Fruit fly (Drosophila melanogaster) whole organism, embryonic: ENCODE data around the gene Pex14.

Source experiments
- CG10267 ChIP-seq: fragments of 200-800 bp; sonication (Bioruptor generic); optimal IDR thresholded peaks from 2 replicates; lab custom pipeline; 2018; ENCODE audit warnings: missing biosample characterization, mild to moderate bottlenecking, missing genetic modification characterization, moderate library complexity
- CG10543 ChIP-seq: fragments of 200-800 bp; sonication (Bioruptor generic); optimal IDR thresholded peaks from 3 replicates; lab custom pipeline; 2017; ENCODE audit warnings: missing biosample characterization, mild to moderate bottlenecking, missing genetic modification characterization, moderate library complexity
- CG10979 ChIP-seq: fragments of 200-800 bp; sonication (Bioruptor generic); optimal IDR thresholded peaks from 2 replicates; lab custom pipeline; 2018; ENCODE audit warnings: missing biosample characterization, mild to moderate bottlenecking, missing genetic modification characterization, moderate library complexity
- CG11456 ChIP-seq: fragments of 200-800 bp; sonication (Bioruptor generic); IDR thresholded peaks from 3 replicates; pipeline ENCODE4 v1.3.6; 2022; ENCODE audit warnings: missing biosample characterization, missing genetic modification characterization
- CG11723 ChIP-seq: fragments of 200-800 bp; sonication (Bioruptor generic); optimal IDR thresholded peaks from 2 replicates; lab custom pipeline; 2017; ENCODE audit warnings: missing biosample characterization, mild to moderate bottlenecking, missing genetic modification characterization
- CG12219 ChIP-seq: fragments of 200-800 bp; sonication (Bioruptor generic); optimal IDR thresholded peaks from 3 replicates; lab custom pipeline; 2018; ENCODE audit warnings: missing biosample characterization, mild to moderate bottlenecking, missing genetic modification characterization
- CG13894 ChIP-seq: fragments of 200-800 bp; sonication (Bioruptor generic); optimal IDR thresholded peaks from 3 replicates; lab custom pipeline; 2018; ENCODE audit warnings: missing biosample characterization, mild to moderate bottlenecking, missing genetic modification characterization, moderate library complexity
- CG14050 ChIP-seq: fragments of 200-800 bp; sonication (Bioruptor generic); IDR thresholded peaks from 3 replicates; pipeline ENCODE4 v1.3.6; 2022; ENCODE audit warnings: missing biosample characterization, missing genetic modification characterization
- CG17829 ChIP-seq: fragments of 200-800 bp; optimal IDR thresholded peaks from 2 replicates; lab custom pipeline; 2019; ENCODE audit warnings: missing biosample characterization, mild to moderate bottlenecking, missing genetic modification characterization, moderate library complexity
- CG1792 ChIP-seq: fragments of 200-800 bp; sonication (Bioruptor generic); optimal IDR thresholded peaks from 2 replicates; lab custom pipeline; 2016; ENCODE audit warnings: missing biosample characterization, missing genetic modification characterization
- CG18619 ChIP-seq: fragments of 200-800 bp; sonication (Bioruptor generic); optimal IDR thresholded peaks from 3 replicates; lab custom pipeline; 2017; ENCODE audit warnings: missing biosample characterization, mild to moderate bottlenecking, missing genetic modification characterization
- CG2712 ChIP-seq: fragments of 200-800 bp; optimal IDR thresholded peaks from 3 replicates; lab custom pipeline; 2019; ENCODE audit warnings: missing biosample characterization, mild to moderate bottlenecking, missing genetic modification characterization, moderate library complexity
- CG30403 ChIP-seq: fragments of 200-800 bp; sonication (Bioruptor generic); optimal IDR thresholded peaks from 3 replicates; lab custom pipeline; 2016; ENCODE audit warnings: missing biosample characterization, missing genetic modification characterization
- CG33557 ChIP-seq: fragments of 200-800 bp; sonication (Bioruptor generic); optimal IDR thresholded peaks from 2 replicates; lab custom pipeline; 2019; ENCODE audit warnings: missing biosample characterization, mild to moderate bottlenecking, missing genetic modification characterization, moderate library complexity
- CG34224 ChIP-seq: fragments of 200-800 bp; sonication (Bioruptor generic); IDR thresholded peaks from 3 replicates; pipeline ENCODE4 v1.3.6; 2022; ENCODE audit warnings: missing biosample characterization, missing genetic modification characterization; ENCODE audit not compliant: partially characterized antibody
- CG3995 ChIP-seq: fragments of 200-800 bp; sonication (Bioruptor generic); optimal IDR thresholded peaks from 3 replicates; lab custom pipeline; 2016; ENCODE audit warnings: missing biosample characterization, missing genetic modification characterization
- CG4328 ChIP-seq: fragments of 200-800 bp; sonication (Bioruptor generic); optimal IDR thresholded peaks from 3 replicates; lab custom pipeline; 2017; ENCODE audit warnings: missing biosample characterization, missing genetic modification reagents, missing genetic modification characterization
- CG4617 ChIP-seq: fragments of 200-800 bp; sonication (Bioruptor generic); optimal IDR thresholded peaks from 3 replicates; lab custom pipeline; 2016; ENCODE audit warnings: missing biosample characterization, missing genetic modification characterization, borderline replicate concordance
- CG6254 ChIP-seq: fragments of 200-800 bp; sonication (Bioruptor generic); optimal IDR thresholded peaks from 3 replicates; lab custom pipeline; 2017; ENCODE audit warnings: mild to moderate bottlenecking, missing biosample characterization, missing genetic modification reagents, missing genetic modification characterization
- CG6689 ChIP-seq: fragments of 200-800 bp; sonication (Bioruptor generic); IDR thresholded peaks from 2 replicates; pipeline ENCODE4 v1.3.6; 2022; ENCODE audit warnings: missing biosample characterization, missing genetic modification characterization
- CG7786 ChIP-seq: fragments of 200-800 bp; sonication (Bioruptor generic); optimal IDR thresholded peaks from 2 replicates; lab custom pipeline; 2016; ENCODE audit warnings: missing biosample characterization, missing genetic modification characterization
- CG7963 ChIP-seq: fragments of 200-800 bp; sonication (Bioruptor generic); IDR thresholded peaks from 3 replicates; pipeline ENCODE4 v1.3.6; 2022; ENCODE audit warnings: missing biosample characterization, missing genetic modification characterization; ENCODE audit not compliant: partially characterized antibody
- Dip2 ChIP-seq: fragments of 200-800 bp; sonication (Bioruptor generic); IDR thresholded peaks from 2 replicates; pipeline ENCODE4 v1.3.6; 2022; ENCODE audit warnings: missing biosample characterization, missing genetic modification characterization
- Dll ChIP-seq: fragments of 200-800 bp; sonication (Bioruptor generic); IDR thresholded peaks from 4 replicates; pipeline ENCODE4 v1.3.6; 2022; ENCODE audit warnings: missing biosample characterization, missing genetic modification characterization; ENCODE audit not compliant: partially characterized antibody
- E2f2 ChIP-seq: fragments of 200-800 bp; sonication (Bioruptor generic); IDR thresholded peaks from 2 replicates; pipeline ENCODE4 v1.3.6; 2022; ENCODE audit warnings: missing biosample characterization, missing genetic modification characterization
- Elba2 ChIP-seq: fragments of 200-800 bp; sonication (Bioruptor generic); optimal IDR thresholded peaks from 3 replicates; lab custom pipeline; 2016; ENCODE audit warnings: missing biosample characterization, missing genetic modification characterization
- Ets97D ChIP-seq: fragments of 200-800 bp; sonication (Bioruptor generic); optimal IDR thresholded peaks from 3 replicates; lab custom pipeline; 2016; ENCODE audit warnings: missing biosample characterization, missing genetic modification characterization
- Hand ChIP-seq: fragments of 200-800 bp; sonication (Bioruptor generic); optimal IDR thresholded peaks from 2 replicates; lab custom pipeline; 2017; ENCODE audit warnings: mild to moderate bottlenecking, missing biosample characterization, missing genetic modification reagents, missing genetic modification characterization
- HmgZ ChIP-seq: fragments of 200-800 bp; sonication (Bioruptor generic); optimal IDR thresholded peaks from 2 replicates; lab custom pipeline; 2018; ENCODE audit warnings: missing biosample characterization, mild to moderate bottlenecking, missing genetic modification characterization
- Mad ChIP-seq: fragments of 200-800 bp; sonication (Bioruptor generic); optimal IDR thresholded peaks from 2 replicates; lab custom pipeline; 2016; ENCODE audit warnings: missing biosample characterization, missing genetic modification characterization
- Myb ChIP-seq: fragments of 200-800 bp; sonication (Bioruptor generic); optimal IDR thresholded peaks from 2 replicates; lab custom pipeline; 2016; ENCODE audit warnings: missing biosample characterization, missing genetic modification characterization
- Xbp1 ChIP-seq: fragments of 200-800 bp; sonication (Bioruptor generic); optimal IDR thresholded peaks from 3 replicates; lab custom pipeline; 2016; ENCODE audit warnings: missing biosample characterization, mild to moderate bottlenecking, missing genetic modification characterization
- Xrp1 ChIP-seq: fragments of 200-800 bp; sonication (Bioruptor generic); IDR thresholded peaks from 2 replicates; pipeline ENCODE4 v1.3.6; 2022; ENCODE audit warnings: missing biosample characterization, missing genetic modification characterization
- YL-1 ChIP-seq: fragments of 200-800 bp; sonication (Bioruptor generic); optimal IDR thresholded peaks from 3 replicates; lab custom pipeline; 2017; ENCODE audit warnings: missing biosample characterization, mild to moderate bottlenecking, missing genetic modification characterization
- chinmo ChIP-seq: fragments of 200-800 bp; sonication (Bioruptor generic); IDR thresholded peaks from 4 replicates; pipeline ENCODE4 v1.3.6; 2022; ENCODE audit warnings: missing biosample characterization, missing genetic modification characterization; ENCODE audit not compliant: partially characterized antibody
- fd64A ChIP-seq: fragments of 200-800 bp; sonication (Bioruptor generic); optimal IDR thresholded peaks from 3 replicates; lab custom pipeline; 2018; ENCODE audit warnings: missing biosample characterization, mild to moderate bottlenecking, missing genetic modification characterization
- gfzf ChIP-seq: fragments of 200-800 bp; sonication (Bioruptor generic); optimal IDR thresholded peaks from 2 replicates; lab custom pipeline; 2016; ENCODE audit warnings: missing biosample characterization, mild to moderate bottlenecking, missing genetic modification characterization, moderate library complexity
- insv ChIP-seq, 2 experiments: fragments of 200-800 bp; sonication (Bioruptor generic); optimal IDR thresholded peaks; 3 replicates each; lab custom pipeline; 2016 to 2018; ENCODE audit warnings: missing biosample characterization in 2 of 2, missing genetic modification characterization in 2 of 2
- lov ChIP-seq, 2 experiments: fragments of 200-800 bp in 1 of 2; fragments of >200 bp in 1 of 2; sonication (Bioruptor generic) in 1 of 2; IDR thresholded peaks in 1 of 2; optimal IDR thresholded peaks in 1 of 2; 2 replicates in 1 of 2; 3 replicates in 1 of 2; pipeline versions ENCODE4 v1.3.6 to Lab custom; 2017 to 2022; ENCODE audit warnings: missing biosample characterization in 1 of 2, missing genetic modification characterization in 1 of 2
- onecut ChIP-seq: fragments of 200-800 bp; sonication (Bioruptor generic); IDR thresholded peaks from 2 replicates; pipeline ENCODE4 v1.3.6; 2022; ENCODE audit warnings: missing biosample characterization, missing genetic modification characterization
- org-1 ChIP-seq: fragments of 200-800 bp; sonication (Bioruptor generic); optimal IDR thresholded peaks from 2 replicates; lab custom pipeline; 2017; ENCODE audit warnings: missing biosample characterization, missing genetic modification characterization
- phol ChIP-seq: fragments of 200-800 bp; sonication (Bioruptor generic); optimal IDR thresholded peaks from 3 replicates; lab custom pipeline; 2018; ENCODE audit warnings: missing biosample characterization, mild to moderate bottlenecking, missing genetic modification characterization, moderate library complexity
- pnt ChIP-seq: fragments of 200-800 bp; sonication (Bioruptor generic); optimal IDR thresholded peaks from 3 replicates; lab custom pipeline; 2016; ENCODE audit warnings: missing biosample characterization, missing genetic modification characterization
- pzg ChIP-seq: fragments of 200-800 bp; sonication (Bioruptor generic); optimal IDR thresholded peaks from 3 replicates; lab custom pipeline; 2018; ENCODE audit warnings: missing biosample characterization, mild to moderate bottlenecking, missing genetic modification characterization, moderate library complexity
- sens-2 ChIP-seq: fragments of 200-800 bp; sonication (Bioruptor generic); IDR thresholded peaks from 2 replicates; pipeline ENCODE4 v1.3.6; 2022; ENCODE audit warnings: missing biosample characterization, missing genetic modification characterization
- usp ChIP-seq: fragments of >200 bp; optimal IDR thresholded peaks from 2 replicates; lab custom pipeline; 2017; ENCODE audit warnings: missing biosample characterization, missing genetic modification characterization
- vnd ChIP-seq: fragments of 200-800 bp; sonication (Bioruptor generic); IDR thresholded peaks from 3 replicates; pipeline ENCODE4 v1.3.6; 2022; ENCODE audit warnings: missing biosample characterization, missing genetic modification characterization; ENCODE audit not compliant: partially characterized antibody

Pex14 gene

dm6 chr3L:20800208-20800607 lies 21.6 kb downstream of the Pex14 start, which contains the start of gene Spc105R (continued):
- TF ChIP-seq CG10979 (no peak), CG34224 (GFP tag; lab: Robert Waterston, UW) (0 out of 3 replicates have a peak, but pooled peaks have one; percentile 29), CG6254 (GFP tag; lab: Kevin White, UChicago) (no peak), gfzf (GFP tag; lab: Kevin White, UChicago) (peak; percentile 86), CG13894 (tag; lab: Kevin White, UChicago) (no peak), phol (peak; percentile 72), Elba2 (GFP tag; lab: Kevin White, UChicago) (peak; percentile 65), chinmo (GFP tag; lab: Robert Waterston, UW) (0 out of 4 replicates have a peak, but pooled peaks have one; percentile 35), CG1792 (GFP tag; lab: Kevin White, UChicago) (no peak), E2f2 (GFP tag; lab: Robert Waterston, UW) (peak; percentile 90), Mad (no peak), pzg (peak; percentile 76), Myb (GFP tag; lab: Kevin White, UChicago) (peak; percentile 99), CG4617 (GFP tag; lab: Kevin White, UChicago) (peak; percentile 7), CG18619 (GFP tag; lab: Kevin White, UChicago) (no peak), CG17829 (tag; lab: Kevin White, UChicago) (peak; percentile 26), Xbp1 (GFP tag; lab: Kevin White, UChicago) (no peak), vnd (GFP tag; lab: Robert Waterston, UW) (peak; percentile 35; the same call in 1 of the 3 replicates), insv (GFP tag; optimal IDR thresholded peaks at IDR 0.05; lab: Kevin White, UChicago) (peak in 1 of 2 experiments; percentile 80), CG10267 (tag; lab: Kevin White, UChicago) (peak; percentile 37), HmgZ (peak; percentile 7), YL-1 (GFP tag; lab: Kevin White, UChicago) (peak; percentile 54), Ets97D (peak; percentile 86), Dll (GFP tag; lab: Robert Waterston, UW) (peak; percentile 53; the same call in 2 of the 4 replicates), CG11456 (GFP tag; lab: Robert Waterston, UW) (no peak), Dip2 (GFP tag; lab: Robert Waterston, UW) (no peak)

dm6 chr3L:20809088-20809999 lies 30.7 kb downstream of the Pex14 start, which contains the start of the genes CG3634 and HIPP1:
Gene CG3634, minus strand, starts transcription at chr3L:20809272.
Gene HIPP1, plus strand, starts transcription at chr3L:20809669.
- TF ChIP-seq CG7963, result no peak
- no peak for TF ChIP-seq fd64A (GFP tag; lab: Kevin White, UChicago)
- peak; percentile 34 for TF ChIP-seq CG30403 (GFP tag; lab: Kevin White, UChicago)
- no peak for TF ChIP-seq pnt (GFP tag; lab: Kevin White, UChicago)
- no peak for TF ChIP-seq lov (optimal IDR thresholded peaks at IDR 0.05; lab: Kevin White, UChicago)
- TF ChIP-seq lov (GFP tag; IDR thresholded peaks at IDR 0.05; lab: Robert Waterston, UW), result no peak
- no peak for TF ChIP-seq CG11723 (GFP tag; lab: Kevin White, UChicago)
- no peak for TF ChIP-seq usp
- TF ChIP-seq CG14050, result no peak
- TF ChIP-seq CG3995 (GFP tag; lab: Kevin White, UChicago), result peak; percentile 27
- peak; percentile 50 for TF ChIP-seq CG2712
- TF ChIP-seq onecut (GFP tag; lab: Robert Waterston, UW), result no peak
- no peak for TF ChIP-seq Hand (GFP tag; lab: Kevin White, UChicago)
- peak; percentile 22; the same call in 1 of the 2 replicates for TF ChIP-seq Xrp1 (GFP tag; lab: Robert Waterston, UW)
- TF ChIP-seq CG12219 (GFP tag; lab: Kevin White, UChicago), result no peak
- 0 out of 2 replicates have a peak, but pooled peaks have one; percentile 5 for TF ChIP-seq CG6689 (GFP tag; lab: Robert Waterston, UW)
- no peak for TF ChIP-seq CG4328 (GFP tag; lab: Kevin White, UChicago)
- TF ChIP-seq CG10543 (GFP tag; lab: Kevin White, UChicago), result no peak
- TF ChIP-seq org-1 (GFP tag; lab: Kevin White, UChicago), result no peak
- TF ChIP-seq CG7786, result no peak
- TF ChIP-seq CG33557 (GFP tag; lab: Kevin White, UChicago), result no peak
- no peak for TF ChIP-seq sens-2 (GFP tag; lab: Robert Waterston, UW)
